Fruit fly (Drosophila melanogaster) whole organism, prepupa: ENCODE results near the gene nebu.
A peak's percentile ranks its signal among the peaks of the same experiment; 100 is the strongest.

ENCODE experiments used
- CG10669 ChIP-seq: fragments of 200-800 bp; sonication (Bioruptor generic); optimal IDR thresholded peaks from 3 replicates; lab custom pipeline; 2018; ENCODE audit warnings: missing biosample characterization, mild to moderate bottlenecking, missing genetic modification characterization, moderate library complexity
- CG11294 ChIP-seq: fragments of 200-800 bp; sonication (Bioruptor generic); IDR thresholded peaks from 2 replicates; pipeline ENCODE4 v1.3.6; 2022; ENCODE audit warnings: missing biosample characterization, missing genetic modification characterization
- CG16779 ChIP-seq: fragments of 200-800 bp; sonication (Bioruptor generic); optimal IDR thresholded peaks from 3 replicates; lab custom pipeline; 2017; ENCODE audit warnings: missing biosample characterization, mild to moderate bottlenecking, missing genetic modification characterization
- CG3032 ChIP-seq: fragments of 200-800 bp; optimal IDR thresholded peaks from 2 replicates; lab custom pipeline; 2019; ENCODE audit warnings: missing biosample characterization, mild to moderate bottlenecking, missing genetic modification characterization, moderate library complexity
- CG32006 ChIP-seq: fragments of 200-800 bp; sonication (Bioruptor generic); optimal IDR thresholded peaks from 3 replicates; lab custom pipeline; 2017; ENCODE audit warnings: missing biosample characterization, mild to moderate bottlenecking, missing genetic modification characterization
- CG6163 ChIP-seq: fragments of 200-800 bp; sonication (Bioruptor generic); IDR thresholded peaks from 3 replicates; pipeline ENCODE4 v1.3.6; 2022; ENCODE audit warnings: missing biosample characterization, missing genetic modification characterization
- CG6276 ChIP-seq: fragments of 200-800 bp; sonication (Bioruptor generic); optimal IDR thresholded peaks from 2 replicates; lab custom pipeline; 2017; ENCODE audit warnings: missing biosample characterization, mild to moderate bottlenecking, missing genetic modification characterization
- CG6792 ChIP-seq: fragments of 200-800 bp; sonication (Bioruptor generic); optimal IDR thresholded peaks from 3 replicates; lab custom pipeline; 2016; ENCODE audit warnings: missing biosample characterization, missing genetic modification characterization
- CG6808 ChIP-seq: fragments of 200-800 bp; sonication (Bioruptor generic); optimal IDR thresholded peaks from 3 replicates; lab custom pipeline; 2017; ENCODE audit warnings: missing biosample characterization, missing genetic modification characterization, mild to moderate bottlenecking, moderate library complexity, missing genetic modification reagents
- CG6854 ChIP-seq: fragments of 200-800 bp; sonication (Bioruptor generic); optimal IDR thresholded peaks from 2 replicates; lab custom pipeline; 2017; ENCODE audit warnings: missing biosample characterization, mild to moderate bottlenecking, missing genetic modification characterization
- CG8632 ChIP-seq: fragments of 200-800 bp; sonication (Bioruptor generic); optimal IDR thresholded peaks from 3 replicates; lab custom pipeline; 2016; ENCODE audit warnings: missing biosample characterization, missing genetic modification characterization
- Eip75B ChIP-seq: fragments of 200-800 bp; sonication (Bioruptor generic); optimal IDR thresholded peaks from 3 replicates; lab custom pipeline; 2016; ENCODE audit warnings: missing biosample characterization, missing genetic modification characterization
- Eip78C ChIP-seq: fragments of 200-800 bp; sonication (Bioruptor generic); peaks from one replicate; lab custom pipeline; 2016; ENCODE audit warnings: missing biosample characterization, missing genetic modification characterization
- Ets96B ChIP-seq: fragments of 200-800 bp; optimal IDR thresholded peaks from 2 replicates; lab custom pipeline; 2019; ENCODE audit warnings: missing biosample characterization, mild to moderate bottlenecking, missing genetic modification characterization, moderate library complexity
- Gug ChIP-seq: fragments of 200-800 bp; sonication (Bioruptor generic); IDR thresholded peaks from 2 replicates; pipeline ENCODE4 v1.3.6; 2022; ENCODE audit warnings: missing biosample characterization, missing genetic modification characterization
- Hr38 ChIP-seq: sonication (Bioruptor generic); optimal IDR thresholded peaks from 2 replicates; lab custom pipeline; 2016; ENCODE audit warnings: missing biosample characterization, missing genetic modification characterization
- Hr39 ChIP-seq: fragments of 200-800 bp; sonication (Bioruptor generic); optimal IDR thresholded peaks from 2 replicates; lab custom pipeline; 2016; ENCODE audit warnings: missing biosample characterization, missing genetic modification characterization
- Lpt ChIP-seq: fragments of 200-800 bp; sonication (Bioruptor generic); optimal IDR thresholded peaks from 3 replicates; lab custom pipeline; 2016; ENCODE audit warnings: missing biosample characterization, missing genetic modification characterization
- OdsH ChIP-seq: fragments of 200-800 bp; sonication (Bioruptor generic); optimal IDR thresholded peaks from 3 replicates; lab custom pipeline; 2016; ENCODE audit warnings: missing biosample characterization, missing genetic modification characterization
- Smox ChIP-seq: fragments of 200-800 bp; sonication (Bioruptor generic); optimal IDR thresholded peaks from 3 replicates; lab custom pipeline; 2016; ENCODE audit warnings: missing biosample characterization, missing genetic modification characterization
- Sox102F ChIP-seq: fragments of 200-800 bp; sonication (Bioruptor generic); optimal IDR thresholded peaks from 2 replicates; lab custom pipeline; 2016; ENCODE audit warnings: missing biosample characterization, mild to moderate bottlenecking, missing genetic modification characterization
- Sox15 ChIP-seq: fragments of 200-800 bp; sonication (Bioruptor generic); optimal IDR thresholded peaks from 3 replicates; lab custom pipeline; 2016; ENCODE audit warnings: missing biosample characterization, missing genetic modification characterization
- acj6 ChIP-seq: fragments of 200-800 bp; sonication (Bioruptor generic); optimal IDR thresholded peaks from 3 replicates; lab custom pipeline; 2016; ENCODE audit warnings: missing biosample characterization, missing genetic modification characterization
- dsx ChIP-seq: fragments of 200-800 bp; optimal IDR thresholded peaks from 3 replicates; lab custom pipeline; 2019; ENCODE audit warnings: missing biosample characterization, mild to moderate bottlenecking, missing genetic modification characterization, moderate library complexity; ENCODE audit not compliant: poor library complexity, severe bottlenecking
- eg ChIP-seq: fragments of 200-800 bp; sonication (Bioruptor generic); IDR thresholded peaks from 3 replicates; pipeline ENCODE4 v1.3.6; 2022; ENCODE audit warnings: missing biosample characterization, missing genetic modification characterization
- esn ChIP-seq: fragments of 200-800 bp; sonication (Bioruptor generic); optimal IDR thresholded peaks from 2 replicates; lab custom pipeline; 2016; ENCODE audit warnings: missing biosample characterization, mild to moderate bottlenecking, missing genetic modification characterization, moderate library complexity
- fkh ChIP-seq: fragments of 200-800 bp; sonication (Bioruptor generic); optimal IDR thresholded peaks from 3 replicates; lab custom pipeline; 2017; ENCODE audit warnings: missing biosample characterization, mild to moderate bottlenecking, missing genetic modification characterization, moderate library complexity
- lz ChIP-seq: fragments of 200-800 bp; sonication (Bioruptor generic); optimal IDR thresholded peaks from 3 replicates; lab custom pipeline; 2016; ENCODE audit warnings: missing biosample characterization, missing genetic modification characterization
- net ChIP-seq: fragments of 200-800 bp; sonication (Bioruptor generic); optimal IDR thresholded peaks from 3 replicates; lab custom pipeline; 2016; ENCODE audit warnings: missing biosample characterization, missing genetic modification characterization
- pdm3 ChIP-seq: fragments of 200-800 bp; sonication (Bioruptor generic); optimal IDR thresholded peaks from 3 replicates; lab custom pipeline; 2016; ENCODE audit warnings: missing biosample characterization, missing genetic modification characterization
- salr ChIP-seq, 2 experiments: fragments of 200-800 bp; sonication (Bioruptor generic); optimal IDR thresholded peaks; 3 replicates each; lab custom pipeline; 2016 to 2018; ENCODE audit warnings: missing biosample characterization in 2 of 2, missing genetic modification characterization in 2 of 2, mild to moderate bottlenecking in 1 of 2
- spab ChIP-seq: fragments of 200-800 bp; sonication (Bioruptor generic); optimal IDR thresholded peaks from 2 replicates; lab custom pipeline; 2017; ENCODE audit warnings: missing biosample characterization, mild to moderate bottlenecking, missing genetic modification characterization, missing genetic modification reagents
- ss ChIP-seq, 2 experiments: fragments of 200-800 bp; sonication (Bioruptor generic); optimal IDR thresholded peaks; 2 replicates in 1 of 2; 3 replicates in 1 of 2; lab custom pipeline; 2017 to 2018; ENCODE audit warnings: mild to moderate bottlenecking in 2 of 2, missing biosample characterization in 2 of 2, missing genetic modification characterization in 2 of 2, moderate library complexity in 1 of 2
- svp ChIP-seq: fragments of 200-800 bp; sonication (Bioruptor generic); peaks from one replicate; lab custom pipeline; 2016; ENCODE audit warnings: missing biosample characterization, missing genetic modification characterization
- vri ChIP-seq: fragments of 200-800 bp; sonication (Bioruptor generic); optimal IDR thresholded peaks from 3 replicates; lab custom pipeline; 2016; ENCODE audit warnings: missing biosample characterization, mild to moderate bottlenecking, missing genetic modification characterization

Gene nebu

DNA sequence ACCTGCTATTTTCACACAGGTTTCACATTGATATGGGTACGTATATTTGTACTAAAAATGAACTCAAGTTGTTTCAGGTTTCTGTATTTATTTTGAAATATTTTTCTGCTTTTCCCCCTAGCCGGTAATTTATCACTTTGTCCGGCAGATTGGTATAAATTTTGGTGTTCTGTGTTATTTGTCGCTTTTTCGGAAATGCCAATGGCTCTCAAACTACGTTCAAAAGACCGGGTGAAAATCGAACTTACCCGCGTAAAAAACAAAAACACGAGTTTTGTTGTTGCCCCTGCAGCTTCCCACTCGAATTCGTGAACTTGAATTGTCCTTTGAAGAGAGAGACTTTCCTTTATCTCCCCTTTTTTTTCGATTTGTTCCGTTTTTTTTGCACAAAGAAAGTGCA, 374 bp downstream of the nebu start:
- TF ChIP-seq CG6163 (GFP tag; lab: Robert Waterston, UW) (no peak), Hr39 (no peak), Ets96B (tag; lab: Kevin White, UChicago) (no peak), Sox15 (GFP tag; lab: Kevin White, UChicago) (no peak), CG16779 (tag; lab: Kevin White, UChicago) (no peak), pdm3 (GFP tag; lab: Kevin White, UChicago) (no peak), dsx (GFP tag; lab: Kevin White, UChicago) (no peak), acj6 (GFP tag; lab: Kevin White, UChicago) (no peak), net (GFP tag; lab: Kevin White, UChicago) (no peak), ss (GFP tag; optimal IDR thresholded peaks at IDR 0.05; lab: Kevin White, UChicago) (no peak), fkh (GFP tag; lab: Kevin White, UChicago) (no peak), eg (GFP tag; lab: Robert Waterston, UW) (no peak)

dm6 chr3L:12841459-12841858, 1.4 kb downstream of the nebu start:
- TF ChIP-seq CG6854 (GFP tag; lab: Kevin White, UChicago): no peak
- no peak for TF ChIP-seq CG8632 (GFP tag; lab: Kevin White, UChicago)
- peak; percentile 19 for TF ChIP-seq fkh (GFP tag; lab: Kevin White, UChicago)

- TF ChIP-seq Lpt (no peak), CG6854 (GFP tag; lab: Kevin White, UChicago) (no peak), svp (GFP tag; lab: Kevin White, UChicago) (no peak), CG3032 (tag; lab: Kevin White, UChicago) (no peak), spab (GFP tag; lab: Kevin White, UChicago) (no peak), Eip75B (GFP tag; lab: Kevin White, UChicago) (no peak)
Observed at dm6 chr3L:12839882-12840281, 3.0 kb downstream of the nebu start.

dm6 chr3L:12837196-12837720, 5.6 kb downstream of the nebu start:
- TF ChIP-seq vri (GFP tag; lab: Kevin White, UChicago): peak; percentile 20
- TF ChIP-seq net (GFP tag; lab: Kevin White, UChicago): no peak
- TF ChIP-seq CG11294: no peak
- TF ChIP-seq eg (GFP tag; lab: Robert Waterston, UW): no peak
- TF ChIP-seq Eip75B (GFP tag; lab: Kevin White, UChicago): peak; percentile 12
- TF ChIP-seq Lpt: no peak
- no peak for TF ChIP-seq CG6808 (GFP tag; lab: Kevin White, UChicago)
- no peak for TF ChIP-seq lz (GFP tag; lab: Kevin White, UChicago)
- peak; percentile 47 for TF ChIP-seq Eip78C (GFP tag; lab: Kevin White, UChicago)
- TF ChIP-seq CG32006 (GFP tag; lab: Kevin White, UChicago): peak; percentile 4
- TF ChIP-seq CG10669 (GFP tag; lab: Kevin White, UChicago): no peak
- peak; percentile 98 for TF ChIP-seq svp (GFP tag; lab: Kevin White, UChicago)
- TF ChIP-seq Gug: no peak
- no peak for TF ChIP-seq Hr38 (GFP tag; lab: Kevin White, UChicago)
- TF ChIP-seq CG6792 (GFP tag; lab: Kevin White, UChicago): no peak
- TF ChIP-seq salr (GFP tag; optimal IDR thresholded peaks at IDR 0.05; lab: Kevin White, UChicago): no peak
- no peak for TF ChIP-seq OdsH (GFP tag; lab: Kevin White, UChicago)
- TF ChIP-seq Smox (GFP tag; lab: Kevin White, UChicago): no peak
- no peak for TF ChIP-seq ss (GFP tag; optimal IDR thresholded peaks at IDR 0.05; lab: Kevin White, UChicago)
- TF ChIP-seq dsx (GFP tag; lab: Kevin White, UChicago): no peak
- no peak for TF ChIP-seq Sox102F
- no peak for TF ChIP-seq CG6276
- no peak for TF ChIP-seq esn
- TF ChIP-seq, all 60 proteins: peak for 5
